Fruit fly (Drosophila melanogaster): ENCODE measurements around the gene Spn77Bc.

DNA sequence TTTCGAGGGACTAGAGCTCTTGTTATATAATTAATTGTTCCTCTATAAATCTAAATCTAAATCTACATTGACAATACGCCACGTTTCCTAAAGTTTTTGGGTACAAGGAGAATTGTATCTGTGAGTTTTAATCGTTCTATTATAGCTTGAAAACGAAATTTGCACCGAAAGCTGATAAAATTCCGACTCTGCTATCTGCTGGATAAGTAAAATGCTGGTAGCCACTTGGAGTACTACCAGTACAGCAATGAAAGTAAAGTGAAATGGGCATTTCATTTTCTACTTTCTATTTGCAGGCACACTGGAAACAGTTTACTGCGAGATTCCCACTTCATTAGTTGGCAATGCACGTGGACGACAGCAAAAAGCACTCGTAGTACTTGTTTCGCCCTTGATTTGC, 10.7 kb downstream of the Spn77Bc start, which contains the start of gene CG5618:
- TF ChIP-seq Fer2 (tag; optimal IDR thresholded peaks at IDR 0.05), result no peak
- TF ChIP-seq zen (tag; optimal IDR thresholded peaks at IDR 0.05), result no peak
- no peak for TF ChIP-seq repo (GFP tag; optimal IDR thresholded peaks at IDR 0.05)
- no peak for TF ChIP-seq Chrac-16 (GFP tag; optimal IDR thresholded peaks at IDR 0.05)
- TF ChIP-seq CG9215 (GFP tag; IDR thresholded peaks at IDR 0.05), result no peak
- no peak for TF ChIP-seq salm (tag; optimal IDR thresholded peaks at IDR 0.05)
- TF ChIP-seq YL-1 (GFP tag; optimal IDR thresholded peaks at IDR 0.05), result no peak
- no peak for TF ChIP-seq CG10654 (GFP tag; optimal IDR thresholded peaks at IDR 0.05)
- no peak for TF ChIP-seq abd-A (tag; optimal IDR thresholded peaks at IDR 0.05)
- no peak for TF ChIP-seq gsb-n (tag; optimal IDR thresholded peaks at IDR 0.05)
- TF ChIP-seq CG42726 (GFP tag; IDR thresholded peaks at IDR 0.05; ENCODE audit: partially characterized antibody), result no peak
